Fruit fly (Drosophila melanogaster): ENCODE data around the gene CG43342.

Gene CG43342

dm6 chr3R:22411879-22412587, 30.9 kb downstream of the CG43342 start (continued):
- TF ChIP-seq CG18599 (GFP tag; optimal IDR thresholded peaks at IDR 0.05): peak; percentile 48
- TF ChIP-seq pfk (GFP tag; optimal IDR thresholded peaks at IDR 0.05): peak; percentile 88
- peak; percentile 53 for TF ChIP-seq CG34376 (GFP tag; optimal IDR thresholded peaks at IDR 0.05)
- TF ChIP-seq Fer1 (GFP tag; optimal IDR thresholded peaks at IDR 0.05): peak; percentile 35
- TF ChIP-seq CG10543 (GFP tag; optimal IDR thresholded peaks at IDR 0.05): peak; percentile 45
- no peak for TF ChIP-seq mam (GFP tag; optimal IDR thresholded peaks at IDR 0.05)
- peak; percentile 70 for TF ChIP-seq Med (GFP tag)
- peak; percentile 72 for TF ChIP-seq sens (GFP tag)
- TF ChIP-seq fd64A (GFP tag; optimal IDR thresholded peaks at IDR 0.05): peak; percentile 9
- TF ChIP-seq hth (optimal IDR thresholded peaks at IDR 0.05): no peak
- TF ChIP-seq CG34422 (GFP tag; IDR thresholded peaks at IDR 0.05): no peak
- TF ChIP-seq cg (GFP tag; optimal IDR thresholded peaks at IDR 0.05): peak; percentile 77
- TF ChIP-seq CG9932 (GFP tag; IDR thresholded peaks at IDR 0.05): peak; percentile 19; the same call in 1 of the 2 replicates
- peak; percentile 59 for TF ChIP-seq cwo (GFP tag; optimal IDR thresholded peaks at IDR 0.05)
- TF ChIP-seq mirr (GFP tag; optimal IDR thresholded peaks at IDR 0.05): peak; percentile 91
- no peak for TF ChIP-seq CG11085 (GFP tag; IDR thresholded peaks at IDR 0.05)
- TF ChIP-seq Mad (GFP tag; optimal IDR thresholded peaks at IDR 0.05): no peak
- TF ChIP-seq grn (GFP tag; optimal IDR thresholded peaks at IDR 0.05): peak; percentile 58
- no peak for TF ChIP-seq NFAT (GFP tag; IDR thresholded peaks at IDR 0.05)
- TF ChIP-seq sug (tag; optimal IDR thresholded peaks at IDR 0.05): peak; percentile 58
- TF ChIP-seq Atf-2 (GFP tag; optimal IDR thresholded peaks at IDR 0.05): no peak
- TF ChIP-seq ftz-f1 (GFP tag; optimal IDR thresholded peaks at IDR 0.05): peak; percentile 87
- TF ChIP-seq CG4854 (GFP tag; optimal IDR thresholded peaks at IDR 0.05): peak; percentile 1
- no peak for TF ChIP-seq CG16863 (GFP tag; optimal IDR thresholded peaks at IDR 0.05)
- peak; percentile 11; the same call in 1 of the 2 replicates for TF ChIP-seq Adf1 (GFP tag; IDR thresholded peaks at IDR 0.05)
- no peak for TF ChIP-seq CG14860 (GFP tag; IDR thresholded peaks at IDR 0.05; ENCODE audit: partially characterized antibody)
- TF ChIP-seq Atf6 (GFP tag; IDR thresholded peaks at IDR 0.05): 0 out of 2 replicates have a peak, but pooled peaks have one; percentile 8
- peak; percentile 50 for TF ChIP-seq lab (GFP tag; optimal IDR thresholded peaks at IDR 0.05)
- TF ChIP-seq CG5953 (GFP tag; IDR thresholded peaks at IDR 0.05): no peak

DNA sequence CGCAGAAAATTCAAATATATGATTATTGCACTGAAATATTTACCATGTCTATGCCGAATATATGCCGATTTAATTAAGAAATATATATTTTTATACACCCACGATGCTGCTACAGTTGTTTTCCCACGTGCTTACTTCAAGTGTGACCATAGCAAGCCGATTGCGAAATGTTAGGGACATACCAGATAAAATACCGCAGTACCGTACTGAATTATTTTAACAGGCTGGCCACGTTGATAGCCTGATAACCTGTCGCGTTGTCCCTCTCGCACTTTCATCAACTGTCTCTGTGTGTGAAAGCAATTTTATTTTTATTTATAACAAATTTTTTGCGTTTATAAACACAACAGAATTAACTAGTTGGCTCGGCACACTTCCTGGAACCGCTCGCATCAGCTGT, 39.8 kb downstream of the CG43342 start, which contains the start of the genes Nop56 and mats:
Gene Nop56 (minus strand): TSS at position 158 of the 400 bp plus-strand sequence.
Gene mats (plus strand): TSS at position 251 of the 400 bp plus-strand sequence.
- peak; percentile 89 for TF ChIP-seq Med (GFP tag)
- TF ChIP-seq CG2712 (tag; optimal IDR thresholded peaks at IDR 0.05): peak; percentile 45
- peak; percentile 48 for TF ChIP-seq BEAF-32 (GFP tag; optimal IDR thresholded peaks at IDR 0.05)
- peak in 1 of 2 experiments; percentile 55 for TF ChIP-seq Pdp1 (GFP tag; optimal IDR thresholded peaks at IDR 0.05)
- no peak for TF ChIP-seq ro (GFP tag; IDR thresholded peaks at IDR 0.05)
- TF ChIP-seq lov (optimal IDR thresholded peaks at IDR 0.05): no peak
- no peak for TF ChIP-seq lov (GFP tag; IDR thresholded peaks at IDR 0.05)
- TF ChIP-seq abd-A (tag; optimal IDR thresholded peaks at IDR 0.05): no peak
- TF ChIP-seq Stat92E (GFP tag; optimal IDR thresholded peaks at IDR 0.05): peak in 1 of 3 experiments; percentile 78
- TF ChIP-seq NfI (GFP tag; optimal IDR thresholded peaks at IDR 0.05): peak; percentile 21
- peak; percentile 26 for TF ChIP-seq ems (GFP tag; optimal IDR thresholded peaks at IDR 0.05)
- no peak for TF ChIP-seq Neu2 (GFP tag; optimal IDR thresholded peaks at IDR 0.05; ENCODE audit: borderline replicate concordance)
- peak; percentile 28 for TF ChIP-seq CG12299 (tag; optimal IDR thresholded peaks at IDR 0.05)
- TF ChIP-seq CG2199 (GFP tag; IDR thresholded peaks at IDR 0.05): no peak
- no peak for TF ChIP-seq Mrtf (GFP tag; IDR thresholded peaks at IDR 0.05)
- peak; percentile 4 for TF ChIP-seq CG13424 (tag; optimal IDR thresholded peaks at IDR 0.05)
- no peak for TF ChIP-seq lmd (GFP tag; IDR thresholded peaks at IDR 0.05)
- peak; percentile 72 for TF ChIP-seq CG8924 (tag; optimal IDR thresholded peaks at IDR 0.05)
- peak; percentile 33 for TF ChIP-seq caup (GFP tag; optimal IDR thresholded peaks at IDR 0.05; ENCODE audit: severe bottlenecking)
- peak; percentile 8 for TF ChIP-seq lbe (GFP tag; optimal IDR thresholded peaks at IDR 0.05)
- TF ChIP-seq CG9215 (GFP tag; IDR thresholded peaks at IDR 0.05): no peak
- no peak for TF ChIP-seq tup (GFP tag; optimal IDR thresholded peaks at IDR 0.05)
- TF ChIP-seq Xbp1 (GFP tag; optimal IDR thresholded peaks at IDR 0.05): no peak
